Worm (Caenorhabditis elegans) whole organism, L2 larva: Measurements from ENCODE around the gene pals-25.

Experiments used
- C34F6.9 ChIP-seq: fragments of 150-350 bp; optimal IDR thresholded peaks from 2 replicates; lab custom pipeline; 2014; ENCODE audit warnings: missing biosample characterization, missing genetic modification characterization
- F13H6.1 ChIP-seq: sonication (generic microtip); optimal IDR thresholded peaks from 2 replicates; lab custom pipeline; 2016; ENCODE audit warnings: missing genetic modification characterization, missing compliant biosample characterization
- R02D3.7 ChIP-seq: fragments of 150-350 bp; optimal IDR thresholded peaks from 2 replicates; lab custom pipeline; 2014; ENCODE audit warnings: missing biosample characterization, missing genetic modification characterization
- Y55F3AM.14 ChIP-seq: fragments of 200-800 bp; sonication (Bioruptor generic); optimal IDR thresholded peaks from 2 replicates; lab custom pipeline; 2018; ENCODE audit warnings: mild to moderate bottlenecking, missing genetic modification characterization, missing compliant biosample characterization
- ZK546.5 ChIP-seq: sonication (generic microtip); optimal IDR thresholded peaks from 2 replicates; lab custom pipeline; 2017; ENCODE audit warnings: missing biosample characterization, missing genetic modification characterization
- alr-1 ChIP-seq: fragments of 150-350 bp; optimal IDR thresholded peaks from 2 replicates; lab custom pipeline; 2014; ENCODE audit warnings: missing biosample characterization, missing genetic modification characterization
- aly-2 ChIP-seq: fragments of 150-350 bp; optimal IDR thresholded peaks from 2 replicates; lab custom pipeline; 2014; ENCODE audit warnings: missing biosample characterization, missing genetic modification characterization
- ama-1 ChIP-seq: fragments of 150-350 bp; optimal IDR thresholded peaks from 2 replicates; lab custom pipeline; 2018; ENCODE audit warnings: inconsistent platforms
- blmp-1 ChIP-seq: sonication (generic microtip); optimal IDR thresholded peaks from 2 replicates; lab custom pipeline; 2017; ENCODE audit warnings: missing genetic modification characterization, mild to moderate bottlenecking, missing compliant biosample characterization, antibody characterized with exemption, moderate library complexity; ENCODE audit not compliant: insufficient read depth
- ceh-16 ChIP-seq: fragments of 150-350 bp; optimal IDR thresholded peaks from 2 replicates; lab custom pipeline; 2014; ENCODE audit warnings: missing biosample characterization, missing genetic modification characterization
- ceh-82 ChIP-seq: fragments of 150-350 bp; optimal IDR thresholded peaks from 2 replicates; lab custom pipeline; 2014; ENCODE audit warnings: missing biosample characterization, missing genetic modification characterization
- crh-2 ChIP-seq: sonication (generic microtip); optimal IDR thresholded peaks from 2 replicates; lab custom pipeline; 2017; ENCODE audit warnings: missing biosample characterization, missing genetic modification characterization
- dmd-4 ChIP-seq: sonication (generic microtip); optimal IDR thresholded peaks from 2 replicates; lab custom pipeline; 2017; ENCODE audit warnings: missing biosample characterization, missing genetic modification characterization
- egl-27 ChIP-seq: sonication (generic microtip); optimal IDR thresholded peaks from 3 replicates; lab custom pipeline; 2017; ENCODE audit warnings: missing biosample characterization, missing genetic modification reagents, missing genetic modification characterization
- elt-1 ChIP-seq: fragments of 150-350 bp; optimal IDR thresholded peaks from 2 replicates; lab custom pipeline; 2014; ENCODE audit warnings: missing biosample characterization, missing genetic modification characterization
- elt-3 ChIP-seq: sonication (generic microtip); optimal IDR thresholded peaks from 2 replicates; lab custom pipeline; 2017; ENCODE audit warnings: missing biosample characterization, missing genetic modification characterization
- fos-1 ChIP-seq: fragments of 150-350 bp; optimal IDR thresholded peaks from 2 replicates; lab custom pipeline; 2014; ENCODE audit warnings: missing biosample characterization, missing genetic modification characterization
- gmeb-1 ChIP-seq: fragments of 150-350 bp; optimal IDR thresholded peaks from 2 replicates; lab custom pipeline; 2014; ENCODE audit warnings: missing biosample characterization, missing genetic modification characterization
- lin-11 ChIP-seq: fragments of 150-350 bp; sonication (generic microtip); optimal IDR thresholded peaks from 2 replicates; lab custom pipeline; 2014; ENCODE audit warnings: missing biosample characterization, missing genetic modification characterization, inconsistent platforms, mixed read lengths
- lin-13 ChIP-seq: fragments of 150-350 bp; optimal IDR thresholded peaks from 2 replicates; lab custom pipeline; 2014; ENCODE audit warnings: missing biosample characterization, missing genetic modification reagents, missing genetic modification characterization
- lin-39 ChIP-seq: fragments of 150-350 bp; optimal IDR thresholded peaks from 2 replicates; lab custom pipeline; 2014; ENCODE audit warnings: missing biosample characterization, missing genetic modification reagents, missing genetic modification characterization
- lsy-2 ChIP-seq, 2 experiments: fragments of 150-350 bp in 1 of 2; sonication (generic microtip) in 1 of 2; optimal IDR thresholded peaks; 2 replicates each; lab custom pipeline; 2014 to 2017; ENCODE audit warnings: missing biosample characterization in 2 of 2, missing genetic modification characterization in 2 of 2
- mab-5 ChIP-seq: fragments of 150-350 bp; optimal IDR thresholded peaks from 2 replicates; lab custom pipeline; 2014; ENCODE audit warnings: missing biosample characterization, missing genetic modification characterization
- mbf-1 ChIP-seq: sonication (generic microtip); optimal IDR thresholded peaks from 2 replicates; lab custom pipeline; 2017; ENCODE audit warnings: missing biosample characterization, missing genetic modification characterization
- mdl-1 ChIP-seq, 2 experiments: fragments of 150-350 bp in 1 of 2; sonication (generic microtip) in 1 of 2; optimal IDR thresholded peaks; 2 replicates each; lab custom pipeline; 2017; ENCODE audit warnings: missing biosample characterization in 2 of 2, missing genetic modification characterization in 2 of 2
- nhr-10 ChIP-seq: sonication (generic microtip); optimal IDR thresholded peaks from 2 replicates; lab custom pipeline; 2017; ENCODE audit warnings: missing biosample characterization, missing genetic modification characterization
- nhr-11 ChIP-seq: fragments of 150-350 bp; optimal IDR thresholded peaks from 2 replicates; lab custom pipeline; 2014; ENCODE audit warnings: missing biosample characterization, missing genetic modification characterization
- nhr-12 ChIP-seq: fragments of 150-350 bp; optimal IDR thresholded peaks from 2 replicates; lab custom pipeline; 2014; ENCODE audit warnings: missing biosample characterization, missing genetic modification characterization
- nhr-129 ChIP-seq: fragments of 150-350 bp; optimal IDR thresholded peaks from 2 replicates; lab custom pipeline; 2014; ENCODE audit warnings: missing biosample characterization, missing genetic modification characterization
- nhr-21 ChIP-seq: fragments of 150-350 bp; optimal IDR thresholded peaks from 2 replicates; lab custom pipeline; 2014; ENCODE audit warnings: missing biosample characterization, missing genetic modification characterization
- nhr-23 ChIP-seq: fragments of 150-350 bp; optimal IDR thresholded peaks from 2 replicates; lab custom pipeline; 2014; ENCODE audit warnings: missing biosample characterization, missing genetic modification reagents, missing genetic modification characterization
- nhr-237 ChIP-seq: fragments of 150-350 bp; optimal IDR thresholded peaks from 2 replicates; lab custom pipeline; 2014; ENCODE audit warnings: missing biosample characterization, missing genetic modification characterization
- nhr-25 ChIP-seq: fragments of 150-350 bp; sonication (generic microtip); optimal IDR thresholded peaks from 3 replicates; lab custom pipeline; 2014; ENCODE audit warnings: missing biosample characterization, missing genetic modification characterization
- nhr-6 ChIP-seq: fragments of 150-350 bp; optimal IDR thresholded peaks from 2 replicates; lab custom pipeline; 2014; ENCODE audit warnings: missing biosample characterization, missing genetic modification characterization
- nhr-77 ChIP-seq: fragments of 150-350 bp; optimal IDR thresholded peaks from 2 replicates; lab custom pipeline; 2014; ENCODE audit warnings: missing biosample characterization, missing genetic modification characterization
- peb-1 ChIP-seq: fragments of 150-350 bp; optimal IDR thresholded peaks from 2 replicates; lab custom pipeline; 2014; ENCODE audit warnings: missing biosample characterization, missing genetic modification characterization
- sem-4 ChIP-seq: fragments of 150-350 bp; optimal IDR thresholded peaks from 2 replicates; lab custom pipeline; 2014; ENCODE audit warnings: missing biosample characterization, missing genetic modification reagents, missing genetic modification characterization
- skn-1 ChIP-seq: sonication (generic microtip); optimal IDR thresholded peaks from 2 replicates; lab custom pipeline; 2017; ENCODE audit warnings: missing biosample characterization, missing genetic modification characterization
- sma-3 ChIP-seq: sonication (generic microtip); optimal IDR thresholded peaks from 2 replicates; lab custom pipeline; 2016; ENCODE audit warnings: missing genetic modification reagents, missing genetic modification characterization, missing compliant biosample characterization
- sma-9 ChIP-seq, 2 experiments: fragments of 150-350 bp in 1 of 2; sonication (generic microtip) in 1 of 2; optimal IDR thresholded peaks; 2 replicates each; lab custom pipeline; 2014 to 2016; ENCODE audit warnings: missing genetic modification characterization in 2 of 2, mild to moderate bottlenecking in 1 of 2, missing biosample characterization in 1 of 2, missing compliant biosample characterization in 1 of 2, missing genetic modification reagents in 1 of 2, moderate library complexity in 1 of 2
- snpc-4 ChIP-seq: fragments of 150-350 bp; optimal IDR thresholded peaks from 2 replicates; lab custom pipeline; 2014; ENCODE audit warnings: missing biosample characterization, missing genetic modification characterization
- unc-39 ChIP-seq: fragments of 150-350 bp; optimal IDR thresholded peaks from 2 replicates; lab custom pipeline; 2014; ENCODE audit warnings: missing biosample characterization, missing genetic modification characterization
- unc-55 ChIP-seq: fragments of 150-350 bp; sonication (generic microtip); optimal IDR thresholded peaks from 3 replicates; lab custom pipeline; 2014; ENCODE audit warnings: missing biosample characterization, missing genetic modification reagents, missing genetic modification characterization
- unc-62 ChIP-seq: fragments of 150-350 bp; optimal IDR thresholded peaks from 2 replicates; lab custom pipeline; 2014; ENCODE audit warnings: missing biosample characterization, missing genetic modification reagents, missing genetic modification characterization
- zag-1 ChIP-seq: fragments of 150-350 bp; optimal IDR thresholded peaks from 2 replicates; lab custom pipeline; 2014; ENCODE audit warnings: missing biosample characterization, missing genetic modification characterization
- ztf-1 ChIP-seq: fragments of 200-800 bp; sonication (Bioruptor generic); conservative IDR thresholded peaks from 2 replicates; pipeline ENCODE4 v1.3.6; 2022; ENCODE audit warnings: missing genetic modification characterization, missing compliant biosample characterization
- ztf-11 ChIP-seq: sonication (generic microtip); optimal IDR thresholded peaks from 2 replicates; lab custom pipeline; 2017; ENCODE audit warnings: missing biosample characterization, missing genetic modification characterization
- ztf-4 ChIP-seq: fragments of 150-350 bp; optimal IDR thresholded peaks from 2 replicates; lab custom pipeline; 2014; ENCODE audit warnings: missing biosample characterization, missing genetic modification characterization

The pals-25 gene

DNA sequence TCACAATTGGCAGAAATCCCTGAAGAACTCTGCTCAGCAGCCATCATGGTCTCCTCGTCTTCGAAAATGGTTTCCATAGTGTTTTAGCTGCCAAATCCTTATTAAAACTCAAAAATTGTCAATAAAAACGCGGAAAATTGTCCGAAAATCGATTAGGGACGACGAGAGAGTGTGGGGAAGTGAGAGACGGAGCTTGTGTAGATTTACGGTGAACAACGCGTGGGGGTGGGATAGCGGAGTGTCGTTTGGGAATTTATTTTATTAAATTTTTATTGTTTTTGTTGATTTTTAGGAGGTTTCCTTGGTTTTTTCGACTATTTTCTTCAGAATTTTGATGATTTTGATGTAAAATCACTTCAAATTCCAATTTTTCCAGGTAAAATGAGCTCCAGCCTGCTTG, 47.1 kb upstream of the pals-25 start, which contains the start of the genes F54C4.4 and mrpl-40 (continued):
- TF ChIP-seq lin-39 (tag; lab: Kevin White, UChicago) (no peak), ZK546.5 (no peak)

DNA sequence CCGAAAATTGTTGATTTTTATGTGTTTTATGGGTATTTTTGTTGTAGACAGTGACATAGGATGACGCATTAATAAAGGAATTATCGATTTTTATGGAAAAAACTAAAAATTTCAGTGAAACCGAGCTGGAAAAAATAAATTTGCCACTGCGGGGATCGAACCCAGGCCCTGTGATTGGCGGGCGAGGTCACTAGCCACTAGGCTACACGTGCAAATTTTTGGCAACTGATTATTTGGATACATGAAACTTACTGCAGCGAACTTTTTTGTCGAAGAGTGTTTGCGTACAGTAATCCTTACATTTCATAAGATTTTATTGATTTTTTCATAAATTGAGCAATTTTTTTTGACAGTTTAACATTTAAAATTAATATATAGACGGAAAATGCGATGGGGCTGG, 45.1 kb upstream of the pals-25 start:
- no peak for TF ChIP-seq unc-39 (tag; lab: Kevin White, UChicago)
- peak; percentile 34 for TF ChIP-seq egl-27 (tag; lab: Kevin White, UChicago)
- TF ChIP-seq unc-55, result peak; percentile 52
- no peak for TF ChIP-seq nhr-6
- no peak for TF ChIP-seq nhr-11
- TF ChIP-seq dmd-4, result no peak
- TF ChIP-seq elt-1 (tag; lab: Kevin White, UChicago), result no peak
- TF ChIP-seq ztf-1, result no peak
- no peak for TF ChIP-seq mab-5 (tag; lab: Kevin White, UChicago)
- TF ChIP-seq gmeb-1 (tag; lab: Kevin White, UChicago), result peak; percentile 45
- no peak for TF ChIP-seq mbf-1 (tag; lab: Kevin White, UChicago)
- no peak for TF ChIP-seq elt-3
- TF ChIP-seq aly-2 (tag; lab: Kevin White, UChicago), result no peak
- TF ChIP-seq ceh-16 (tag; lab: Kevin White, UChicago), result no peak
- TF ChIP-seq ztf-4 (tag; lab: Kevin White, UChicago), result peak; percentile 47
- TF ChIP-seq snpc-4 (tag; lab: Kevin White, UChicago), result no peak
- TF ChIP-seq R02D3.7 (tag; lab: Kevin White, UChicago), result peak; percentile 10
- TF ChIP-seq lsy-2 (tag; optimal IDR thresholded peaks at IDR 0.05; lab: Kevin White, UChicago), result peak; percentile 17 to 62
- peak; percentile 54 for TF ChIP-seq ama-1 (lab: Kevin White, UChicago)
- TF ChIP-seq sma-3, result peak; percentile 51
- no peak for TF ChIP-seq zag-1
- peak; percentile 48 for TF ChIP-seq nhr-129 (tag; lab: Kevin White, UChicago)
- TF ChIP-seq blmp-1, result no peak
- TF ChIP-seq peb-1 (tag; lab: Kevin White, UChicago), result no peak
- TF ChIP-seq crh-2 (tag; lab: Kevin White, UChicago), result peak; percentile 48
- no peak for TF ChIP-seq nhr-23
- no peak for TF ChIP-seq ZK546.5
- no peak for TF ChIP-seq lin-13 (GFP tag; lab: Kevin White, UChicago)
- TF ChIP-seq lin-11, result no peak
- TF ChIP-seq Y55F3AM.14, result no peak
- peak; percentile 50 for TF ChIP-seq nhr-77
- no peak for TF ChIP-seq sem-4 (tag; lab: Kevin White, UChicago)
- no peak for TF ChIP-seq mdl-1 (tag; optimal IDR thresholded peaks at IDR 0.05; lab: Kevin White, UChicago)
- no peak for TF ChIP-seq nhr-10 (tag; lab: Kevin White, UChicago)
- no peak for TF ChIP-seq F13H6.1 (tag; lab: Kevin White, UChicago)
- TF ChIP-seq ztf-11 (tag; lab: Kevin White, UChicago), result no peak
- no peak for TF ChIP-seq lin-39 (tag; lab: Kevin White, UChicago)
- TF ChIP-seq nhr-25 (tag; lab: Kevin White, UChicago), result no peak
- TF ChIP-seq nhr-21 (tag; lab: Kevin White, UChicago), result peak; percentile 44
- no peak for TF ChIP-seq skn-1
- TF ChIP-seq nhr-12 (tag; lab: Kevin White, UChicago), result no peak
- peak; percentile 26 for TF ChIP-seq C34F6.9
- TF ChIP-seq fos-1 (tag; lab: Kevin White, UChicago), result peak; percentile 49
- peak; percentile 5 for TF ChIP-seq sma-9 (GFP tag; optimal IDR thresholded peaks at IDR 0.05; lab: Kevin White, UChicago)
- TF ChIP-seq sma-9 (tag; optimal IDR thresholded peaks at IDR 0.05; lab: Kevin White, UChicago), result no peak
- no peak for TF ChIP-seq alr-1 (tag; lab: Kevin White, UChicago)
- TF ChIP-seq nhr-237 (tag; lab: Kevin White, UChicago), result no peak
- TF ChIP-seq ceh-82, result no peak
- TF ChIP-seq unc-62, result no peak
- TF ChIP-seq, all 48 proteins: peak for 15
